Fruit fly (Drosophila melanogaster) whole organism, adult: ENCODE measurements around the gene Slmap.

ENCODE experiments used
- CG11617 ChIP-seq: fragments of 200-800 bp; sonication (Bioruptor generic); optimal IDR thresholded peaks from 2 replicates; lab custom pipeline; 2017; ENCODE audit warnings: mild to moderate bottlenecking, missing biosample characterization, missing genetic modification reagents, missing genetic modification characterization
- CG5204 ChIP-seq: fragments of 200-800 bp; sonication (Bioruptor generic); optimal IDR thresholded peaks from 2 replicates; lab custom pipeline; 2016; ENCODE audit warnings: missing biosample characterization, missing genetic modification characterization
- CG7045 ChIP-seq: fragments of 200-800 bp; sonication (Bioruptor generic); optimal IDR thresholded peaks from 2 replicates; lab custom pipeline; 2017; ENCODE audit warnings: missing biosample characterization, mild to moderate bottlenecking, missing genetic modification characterization
- CG7101 ChIP-seq: fragments of 200-800 bp; sonication (Bioruptor generic); optimal IDR thresholded peaks from 2 replicates; lab custom pipeline; 2018; ENCODE audit warnings: missing biosample characterization, mild to moderate bottlenecking, missing genetic modification characterization, moderate library complexity
- Crg-1 ChIP-seq: fragments of 200-800 bp; sonication (Bioruptor generic); optimal IDR thresholded peaks from 2 replicates; lab custom pipeline; 2016; ENCODE audit warnings: missing biosample characterization, missing genetic modification characterization
- Mnt ChIP-seq: fragments of 200-800 bp; sonication (Bioruptor generic); optimal IDR thresholded peaks from 2 replicates; lab custom pipeline; 2016; ENCODE audit warnings: missing biosample characterization, mild to moderate bottlenecking, missing genetic modification characterization
- cic ChIP-seq: fragments of 200-800 bp; sonication (Bioruptor generic); optimal IDR thresholded peaks from 2 replicates; lab custom pipeline; 2017; ENCODE audit warnings: missing biosample characterization, mild to moderate bottlenecking, missing genetic modification characterization, moderate library complexity
- ovo ChIP-seq: fragments of 200-800 bp; sonication (Bioruptor generic); optimal IDR thresholded peaks from 2 replicates; lab custom pipeline; 2016; ENCODE audit warnings: missing biosample characterization, missing genetic modification characterization

dm6 chr2L:22550040-22550439 lies 28.8 kb upstream of the Slmap start, which contains the start of gene CG17493:
- no peak for TF ChIP-seq CG7101 (tag; lab: Kevin White, UChicago)
- TF ChIP-seq CG11617, result no peak
- no peak for TF ChIP-seq CG7045 (GFP tag; lab: Kevin White, UChicago)
- no peak for TF ChIP-seq ovo (GFP tag; lab: Kevin White, UChicago)
- no peak for TF ChIP-seq Mnt (GFP tag; lab: Kevin White, UChicago)
- no peak for TF ChIP-seq Crg-1
- TF ChIP-seq CG5204, result no peak
- TF ChIP-seq cic (GFP tag; lab: Kevin White, UChicago), result no peak
